Worm (Caenorhabditis elegans): Measurements from ENCODE around the gene snr-5.

Gene snr-5

DNA sequence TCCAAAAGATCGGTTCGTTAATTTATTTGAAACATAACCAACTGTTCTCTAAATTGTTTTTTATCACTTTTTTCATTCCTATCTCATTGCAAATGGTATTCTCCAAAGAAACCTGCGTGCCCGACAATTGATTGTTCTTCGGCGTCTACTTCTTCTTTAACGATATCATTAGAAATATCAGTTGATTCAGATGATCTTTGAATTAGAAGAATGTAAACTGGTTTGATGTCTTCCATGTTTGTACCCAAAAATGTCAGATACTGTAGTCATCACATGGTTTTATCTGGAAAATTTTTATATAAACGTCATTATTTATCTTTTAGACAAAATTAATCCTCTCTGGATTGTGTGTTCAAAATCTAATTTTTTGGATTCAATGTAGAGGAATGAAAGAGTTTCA is 35.9 kb downstream of the snr-5 start:
- TF ChIP-seq egl-27 (tag; optimal IDR thresholded peaks at IDR 0.05), result no peak
- TF ChIP-seq tlp-1 (tag; optimal IDR thresholded peaks at IDR 0.05), result no peak
- no peak for TF ChIP-seq unc-86 (tag; optimal IDR thresholded peaks at IDR 0.05)
- TF ChIP-seq F16B12.6 (tag; optimal IDR thresholded peaks at IDR 0.05), result no peak
- TF ChIP-seq Y116A8C.19 (tag; optimal IDR thresholded peaks at IDR 0.05; ENCODE audit: borderline replicate concordance), result no peak
- TF ChIP-seq lsy-2 (tag; optimal IDR thresholded peaks at IDR 0.05), result peak; percentile 25 to 88
- peak; percentile 95 for TF ChIP-seq nhr-85 (tag)
- TF ChIP-seq snu-23 (GFP tag; optimal IDR thresholded peaks at IDR 0.05), result peak; percentile 58
- TF ChIP-seq pqm-1 (tag; optimal IDR thresholded peaks at IDR 0.05), result no peak
- no peak for TF ChIP-seq irx-1 (tag; optimal IDR thresholded peaks at IDR 0.05)
- TF ChIP-seq mdl-1 (tag; optimal IDR thresholded peaks at IDR 0.05), result no peak
- TF ChIP-seq lin-15B (tag; optimal IDR thresholded peaks at IDR 0.05), result no peak
- TF ChIP-seq nhr-20 (tag; optimal IDR thresholded peaks at IDR 0.05), result peak; percentile 81
- no peak for TF ChIP-seq mef-2 (tag; optimal IDR thresholded peaks at IDR 0.05)
- peak; percentile 57 for TF ChIP-seq lin-14 (GFP tag; optimal IDR thresholded peaks at IDR 0.05)
- TF ChIP-seq fkh-8 (tag; optimal IDR thresholded peaks at IDR 0.05), result no peak
- TF ChIP-seq efl-1 (optimal IDR thresholded peaks at IDR 0.05), result no peak
- peak in 1 of 2 experiments; percentile 87 for TF ChIP-seq efl-1 (GFP tag; optimal IDR thresholded peaks at IDR 0.05 in 1 of 2)
- peak; percentile 62 for TF ChIP-seq tbx-2 (tag; optimal IDR thresholded peaks at IDR 0.05)
- no peak for TF ChIP-seq ceh-63 (GFP tag; optimal IDR thresholded peaks at IDR 0.05)
- TF ChIP-seq nhr-47 (tag; optimal IDR thresholded peaks at IDR 0.05), result peak; percentile 36
- peak in 5 of 6 experiments; percentile 27 to 85 (median 48) for TF ChIP-seq elt-3 (tag; optimal IDR thresholded peaks at IDR 0.05)
- TF ChIP-seq nhr-90 (tag; optimal IDR thresholded peaks at IDR 0.05; ENCODE audit: poor library complexity), result peak; percentile 71
- TF ChIP-seq unc-30 (tag; optimal IDR thresholded peaks at IDR 0.05), result no peak
- TF ChIP-seq sptf-1 (tag; optimal IDR thresholded peaks at IDR 0.05), result no peak
- TF ChIP-seq blmp-1 (tag; optimal IDR thresholded peaks at IDR 0.05), result peak; percentile 55
- no peak for TF ChIP-seq unc-98 (GFP tag; IDR thresholded peaks at IDR 0.05)
- peak; percentile 80 for TF ChIP-seq nhr-19 (GFP tag; conservative IDR thresholded peaks at IDR 0.05)
- TF ChIP-seq nhr-237 (tag; optimal IDR thresholded peaks at IDR 0.05), result peak; percentile 1
- no peak for TF ChIP-seq efl-3 (GFP tag; optimal IDR thresholded peaks at IDR 0.05)
- TF ChIP-seq grh-1 (GFP tag; IDR thresholded peaks at IDR 0.05), result peak; percentile 83
- TF ChIP-seq lin-35 (GFP tag; optimal IDR thresholded peaks at IDR 0.05), result peak in 1 of 2 experiments; percentile 49
- TF ChIP-seq nhr-71 (tag; optimal IDR thresholded peaks at IDR 0.05), result peak; percentile 75
- peak in 1 of 3 experiments; percentile 9 for TF ChIP-seq dpl-1 (GFP tag; optimal IDR thresholded peaks at IDR 0.05)
- no peak for TF ChIP-seq rnt-1 (tag; optimal IDR thresholded peaks at IDR 0.05)
- peak; percentile 22 for TF ChIP-seq C16A3.4 (tag; optimal IDR thresholded peaks at IDR 0.05)

DNA sequence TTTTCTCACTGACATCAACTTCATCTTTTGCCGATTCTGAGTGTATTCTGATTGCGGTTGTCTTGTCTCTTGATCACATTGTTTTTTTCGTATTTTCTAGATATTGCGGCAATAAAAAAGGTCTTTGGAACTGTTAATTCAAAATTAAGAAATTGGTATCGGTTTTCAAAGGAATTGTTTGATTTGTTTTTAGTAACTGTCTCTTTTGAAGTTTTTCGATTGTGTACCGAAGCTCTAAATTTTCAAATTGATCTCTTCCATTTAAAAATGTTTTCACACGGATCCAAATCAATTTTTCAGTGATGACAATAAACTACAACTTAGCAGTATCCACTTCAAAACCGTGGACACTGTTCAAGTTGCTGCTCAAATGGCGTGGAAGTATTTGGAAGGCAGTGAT is 38.9 kb downstream of the snr-5 start, which contains the start of gene best-24:
Gene best-24, plus strand, starts transcription at position 301 of the 400 bp plus-strand sequence.
- TF ChIP-seq snu-23 (GFP tag; optimal IDR thresholded peaks at IDR 0.05) (peak; percentile 18), lin-35 (GFP tag; optimal IDR thresholded peaks at IDR 0.05) (peak in 1 of 2 experiments; percentile 10), skn-1 (tag; optimal IDR thresholded peaks at IDR 0.05) (no peak), lin-14 (GFP tag; optimal IDR thresholded peaks at IDR 0.05) (peak; percentile 17), blmp-1 (tag; optimal IDR thresholded peaks at IDR 0.05) (peak; percentile 23), efl-1 (optimal IDR thresholded peaks at IDR 0.05) (no peak), efl-1 (GFP tag; optimal IDR thresholded peaks at IDR 0.05 in 1 of 2) (peak in 1 of 2 experiments; percentile 87), elt-2 (tag; optimal IDR thresholded peaks at IDR 0.05) (no peak), swsn-7 (tag; optimal IDR thresholded peaks at IDR 0.05) (no peak)

DNA sequence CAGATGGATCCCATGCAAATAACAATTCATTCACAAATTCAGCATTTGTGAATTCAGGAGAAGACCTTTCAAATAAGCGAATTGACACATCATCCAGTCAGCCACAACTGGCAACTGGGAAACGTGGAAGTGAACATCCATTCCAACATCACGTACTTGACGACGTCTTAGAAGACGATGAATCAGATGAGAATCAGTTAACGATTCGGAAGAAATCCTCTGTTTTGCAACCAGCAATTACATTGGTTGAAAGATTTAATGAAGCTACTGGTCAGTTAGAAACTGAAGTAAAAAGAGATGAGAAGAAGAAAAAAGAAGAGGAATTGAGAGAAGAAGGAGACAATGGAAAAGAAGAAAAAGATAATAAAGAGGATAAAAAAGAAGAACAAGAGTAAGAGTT is 41.6 kb downstream of the snr-5 start:
- TF ChIP-seq elt-3 (tag; optimal IDR thresholded peaks at IDR 0.05), result no peak
- no peak for TF ChIP-seq jun-1 (tag; optimal IDR thresholded peaks at IDR 0.05)
- TF ChIP-seq mep-1 (tag; optimal IDR thresholded peaks at IDR 0.05), result no peak

Data from whole organism, L1 larva.